Fruit fly (Drosophila melanogaster) whole organism, embryonic: ENCODE data around the gene CG31636.
A peak's percentile ranks its signal among the peaks of the same experiment; 100 is the strongest.

Experiments
- BtbVII ChIP-seq: fragments of 200-800 bp; sonication (Bioruptor generic); optimal IDR thresholded peaks from 3 replicates; lab custom pipeline; 2017; ENCODE audit warnings: missing biosample characterization, mild to moderate bottlenecking, missing genetic modification characterization
- CG10267 ChIP-seq: fragments of 200-800 bp; sonication (Bioruptor generic); optimal IDR thresholded peaks from 2 replicates; lab custom pipeline; 2018; ENCODE audit warnings: missing biosample characterization, mild to moderate bottlenecking, missing genetic modification characterization, moderate library complexity
- CG10654 ChIP-seq: fragments of 200-800 bp; sonication (Bioruptor generic); optimal IDR thresholded peaks from 2 replicates; lab custom pipeline; 2016; ENCODE audit warnings: missing biosample characterization, missing genetic modification characterization
- CG11093 ChIP-seq: fragments of 200-800 bp; sonication (Bioruptor generic); IDR thresholded peaks from 3 replicates; pipeline ENCODE4 v1.3.6; 2022; ENCODE audit warnings: missing biosample characterization, missing genetic modification characterization
- CG11398 ChIP-seq: fragments of 200-800 bp; sonication (Bioruptor generic); optimal IDR thresholded peaks from 2 replicates; lab custom pipeline; 2016; ENCODE audit warnings: missing biosample characterization, missing genetic modification characterization
- CG11560 ChIP-seq: fragments of 200-800 bp; sonication (Bioruptor generic); IDR thresholded peaks from 3 replicates; pipeline ENCODE4 v1.3.6; 2022; ENCODE audit warnings: missing biosample characterization, missing genetic modification characterization
- CG12236 ChIP-seq: fragments of 200-800 bp; sonication (Bioruptor generic); optimal IDR thresholded peaks from 2 replicates; lab custom pipeline; 2016; ENCODE audit warnings: missing biosample characterization, missing genetic modification characterization
- CG13123 ChIP-seq: fragments of 200-800 bp; sonication (Bioruptor generic); optimal IDR thresholded peaks from 2 replicates; lab custom pipeline; 2016; ENCODE audit warnings: missing biosample characterization, missing genetic modification characterization
- CG13296 ChIP-seq: fragments of 200-800 bp; sonication (Bioruptor generic); optimal IDR thresholded peaks from 3 replicates; lab custom pipeline; 2018; ENCODE audit warnings: missing biosample characterization, mild to moderate bottlenecking, missing genetic modification characterization
- CG14965 ChIP-seq: fragments of 200-800 bp; sonication (Bioruptor generic); optimal IDR thresholded peaks from 2 replicates; lab custom pipeline; 2016; ENCODE audit warnings: missing biosample characterization, missing genetic modification characterization, borderline replicate concordance
- CG17361 ChIP-seq: fragments of 200-800 bp; sonication (Bioruptor generic); IDR thresholded peaks from 3 replicates; pipeline ENCODE4 v1.3.6; 2022; ENCODE audit warnings: missing biosample characterization, missing genetic modification characterization
- CG2129 ChIP-seq: fragments of 200-800 bp; sonication (Bioruptor generic); IDR thresholded peaks from 2 replicates; pipeline ENCODE4 v1.3.6; 2022; ENCODE audit warnings: missing biosample characterization, missing genetic modification characterization; ENCODE audit not compliant: partially characterized antibody
- CG31365 ChIP-seq: fragments of 200-800 bp; sonication (Bioruptor generic); optimal IDR thresholded peaks from 2 replicates; lab custom pipeline; 2018; ENCODE audit warnings: missing biosample characterization, mild to moderate bottlenecking, missing genetic modification characterization
- CG33557 ChIP-seq: fragments of 200-800 bp; sonication (Bioruptor generic); optimal IDR thresholded peaks from 2 replicates; lab custom pipeline; 2019; ENCODE audit warnings: missing biosample characterization, mild to moderate bottlenecking, missing genetic modification characterization, moderate library complexity
- CG3995 ChIP-seq: fragments of 200-800 bp; sonication (Bioruptor generic); optimal IDR thresholded peaks from 3 replicates; lab custom pipeline; 2016; ENCODE audit warnings: missing biosample characterization, missing genetic modification characterization
- CG4730 ChIP-seq: fragments of 200-800 bp; sonication (Bioruptor generic); IDR thresholded peaks from 2 replicates; pipeline ENCODE4 v1.3.6; 2022; ENCODE audit warnings: missing biosample characterization, missing genetic modification characterization
- CG8388 ChIP-seq: fragments of 200-800 bp; sonication (Bioruptor generic); optimal IDR thresholded peaks from 2 replicates; lab custom pipeline; 2019; ENCODE audit warnings: missing biosample characterization, mild to moderate bottlenecking, missing genetic modification characterization, moderate library complexity
- CHES-1-like ChIP-seq: fragments of 200-800 bp; sonication (Bioruptor generic); optimal IDR thresholded peaks from 2 replicates; lab custom pipeline; 2016; ENCODE audit warnings: missing biosample characterization, missing genetic modification characterization
- CrebB ChIP-seq: fragments of 200-800 bp; sonication (Bioruptor generic); optimal IDR thresholded peaks from 3 replicates; lab custom pipeline; 2018; ENCODE audit warnings: missing biosample characterization, mild to moderate bottlenecking, missing genetic modification characterization
- Dref ChIP-seq: fragments of 200-800 bp; sonication (Bioruptor generic); IDR thresholded peaks from 2 replicates; pipeline ENCODE4 v1.3.6; 2022; ENCODE audit warnings: missing biosample characterization, missing genetic modification characterization
- Elba2 ChIP-seq: fragments of 200-800 bp; sonication (Bioruptor generic); optimal IDR thresholded peaks from 3 replicates; lab custom pipeline; 2016; ENCODE audit warnings: missing biosample characterization, missing genetic modification characterization
- HLH54F ChIP-seq: fragments of 200-800 bp; sonication (Bioruptor generic); optimal IDR thresholded peaks from 3 replicates; lab custom pipeline; 2016; ENCODE audit warnings: missing biosample characterization, missing genetic modification characterization
- Hmr ChIP-seq: fragments of 200-800 bp; sonication (Bioruptor generic); optimal IDR thresholded peaks from 3 replicates; lab custom pipeline; 2017; ENCODE audit warnings: mild to moderate bottlenecking, missing biosample characterization, missing genetic modification reagents, missing genetic modification characterization
- Hr39 ChIP-seq: fragments of >200 bp; optimal IDR thresholded peaks from 2 replicates; lab custom pipeline; 2017
- Jarid2 ChIP-seq: fragments of 200-800 bp; sonication (Bioruptor generic); optimal IDR thresholded peaks from 3 replicates; lab custom pipeline; 2017; ENCODE audit warnings: mild to moderate bottlenecking, missing biosample characterization, missing genetic modification reagents, missing genetic modification characterization
- Meics ChIP-seq: fragments of 200-800 bp; sonication (Bioruptor generic); optimal IDR thresholded peaks from 2 replicates; lab custom pipeline; 2017; ENCODE audit warnings: missing biosample characterization, mild to moderate bottlenecking, missing genetic modification characterization
- Poxn ChIP-seq: fragments of 200-800 bp; sonication (Bioruptor generic); IDR thresholded peaks from 2 replicates; pipeline ENCODE4 v1.3.6; 2022; ENCODE audit warnings: missing biosample characterization, missing genetic modification characterization
- Ptx1 ChIP-seq: fragments of 200-800 bp; sonication (Bioruptor generic); IDR thresholded peaks from 2 replicates; pipeline ENCODE4 v1.3.6; 2022; ENCODE audit warnings: missing biosample characterization, missing genetic modification characterization
- Sin3A ChIP-seq: fragments of >200 bp; optimal IDR thresholded peaks from 2 replicates; lab custom pipeline; 2018
- Spps ChIP-seq: fragments of 200-800 bp; sonication (Bioruptor generic); optimal IDR thresholded peaks from 2 replicates; lab custom pipeline; 2018; ENCODE audit warnings: missing biosample characterization, mild to moderate bottlenecking, missing genetic modification characterization
- TFAM ChIP-seq: fragments of 200-800 bp; sonication (Bioruptor generic); optimal IDR thresholded peaks from 2 replicates; lab custom pipeline; 2017; ENCODE audit warnings: missing biosample characterization, missing genetic modification characterization, inconsistent platforms
- al ChIP-seq: fragments of 200-800 bp; sonication (Bioruptor generic); IDR thresholded peaks from 2 replicates; pipeline ENCODE4 v1.3.6; 2022; ENCODE audit warnings: missing biosample characterization, missing genetic modification characterization
- aop ChIP-seq: fragments of 200-800 bp; sonication (Bioruptor generic); IDR thresholded peaks from 2 replicates; pipeline ENCODE4 v1.3.6; 2022; ENCODE audit warnings: missing biosample characterization, missing genetic modification characterization
- az2 ChIP-seq: fragments of 200-800 bp; sonication (Bioruptor generic); optimal IDR thresholded peaks from 3 replicates; lab custom pipeline; 2016; ENCODE audit warnings: missing biosample characterization, missing genetic modification characterization
- cad ChIP-seq: fragments of >200 bp; optimal IDR thresholded peaks from 2 replicates; lab custom pipeline; 2017; ENCODE audit warnings: missing biosample characterization, missing genetic modification characterization
- cato ChIP-seq: fragments of 200-800 bp; sonication (Bioruptor generic); optimal IDR thresholded peaks from 2 replicates; lab custom pipeline; 2016; ENCODE audit warnings: missing biosample characterization, missing genetic modification characterization, borderline replicate concordance
- caup ChIP-seq: fragments of 200-800 bp; sonication (Bioruptor generic); optimal IDR thresholded peaks from 3 replicates; lab custom pipeline; 2017; ENCODE audit warnings: missing biosample characterization, mild to moderate bottlenecking, missing genetic modification characterization, moderate library complexity; ENCODE audit not compliant: severe bottlenecking
- cg ChIP-seq: fragments of 200-800 bp; sonication (Bioruptor generic); optimal IDR thresholded peaks from 3 replicates; lab custom pipeline; 2019; ENCODE audit warnings: missing biosample characterization, mild to moderate bottlenecking, missing genetic modification characterization, moderate library complexity
- chn ChIP-seq: fragments of 200-800 bp; sonication (Bioruptor generic); optimal IDR thresholded peaks from 2 replicates; lab custom pipeline; 2016; ENCODE audit warnings: missing biosample characterization, missing genetic modification characterization
- ewg ChIP-seq: fragments of 200-800 bp; sonication (Bioruptor generic); optimal IDR thresholded peaks from 3 replicates; lab custom pipeline; 2017; ENCODE audit warnings: mild to moderate bottlenecking, missing biosample characterization, missing genetic modification reagents, missing genetic modification characterization
- fu2 ChIP-seq: fragments of 200-800 bp; sonication (Bioruptor generic); optimal IDR thresholded peaks from 2 replicates; lab custom pipeline; 2016; ENCODE audit warnings: missing biosample characterization, missing genetic modification characterization
- gce ChIP-seq: fragments of 200-800 bp; sonication (Bioruptor generic); IDR thresholded peaks from 3 replicates; pipeline ENCODE4 v1.3.6; 2022; ENCODE audit warnings: missing biosample characterization, missing genetic modification characterization
- gcm ChIP-seq: fragments of 200-800 bp; sonication (Bioruptor generic); optimal IDR thresholded peaks from 2 replicates; lab custom pipeline; 2019; ENCODE audit warnings: missing biosample characterization, mild to moderate bottlenecking, missing genetic modification characterization, moderate library complexity
- h ChIP-seq: fragments of >200 bp; optimal IDR thresholded peaks from 2 replicates; lab custom pipeline; 2017
- lmd ChIP-seq: fragments of 200-800 bp; sonication (Bioruptor generic); IDR thresholded peaks from 2 replicates; pipeline ENCODE4 v1.3.6; 2022; ENCODE audit warnings: missing biosample characterization, missing genetic modification characterization
- pfk ChIP-seq: fragments of 200-800 bp; sonication (Bioruptor generic); optimal IDR thresholded peaks from 2 replicates; lab custom pipeline; 2018; ENCODE audit warnings: missing biosample characterization, mild to moderate bottlenecking, missing genetic modification characterization, moderate library complexity
- repo ChIP-seq: fragments of 200-800 bp; sonication (Bioruptor generic); optimal IDR thresholded peaks from 2 replicates; lab custom pipeline; 2016; ENCODE audit warnings: missing biosample characterization, missing genetic modification characterization
- run ChIP-seq: fragments of 200-800 bp; sonication (Bioruptor generic); optimal IDR thresholded peaks from 3 replicates; lab custom pipeline; 2018; ENCODE audit warnings: missing biosample characterization, mild to moderate bottlenecking, missing genetic modification characterization
- salm ChIP-seq: fragments of 200-800 bp; sonication (Bioruptor generic); optimal IDR thresholded peaks from 2 replicates; lab custom pipeline; 2018; ENCODE audit warnings: missing biosample characterization, mild to moderate bottlenecking, missing genetic modification characterization
- stc ChIP-seq: fragments of 200-800 bp; sonication (Bioruptor generic); IDR thresholded peaks from 2 replicates; pipeline ENCODE4 v1.3.6; 2022; ENCODE audit warnings: missing biosample characterization, missing genetic modification characterization
- tna ChIP-seq: fragments of 200-800 bp; sonication (Bioruptor generic); IDR thresholded peaks from 2 replicates; pipeline ENCODE4 v1.3.6; 2022; ENCODE audit warnings: missing biosample characterization, missing genetic modification characterization; ENCODE audit not compliant: partially characterized antibody

The CG31636 gene

dm6 chr2L:6612477-6613004 lies 45.4 kb downstream of the CG31636 start (continued):
- TF ChIP-seq Hmr, result peak; percentile 100
- TF ChIP-seq CHES-1-like (GFP tag; lab: Kevin White, UChicago), result peak; percentile 100
- TF ChIP-seq CrebB (tag; lab: Kevin White, UChicago), result peak; percentile 100
- TF ChIP-seq gce (GFP tag; lab: Robert Waterston, UW), result peak; percentile 100
- peak; percentile 63 for TF ChIP-seq Dref (GFP tag; lab: Robert Waterston, UW)
- TF ChIP-seq CG13296 (GFP tag; lab: Kevin White, UChicago), result peak; percentile 100
- peak; percentile 100 for TF ChIP-seq run
- TF ChIP-seq Spps (tag; lab: Kevin White, UChicago), result peak; percentile 100
- TF ChIP-seq salm (tag; lab: Kevin White, UChicago), result peak; percentile 100
- peak; percentile 100 for TF ChIP-seq fu2
- peak; percentile 42; the same call in 1 of the 2 replicates for TF ChIP-seq tna (GFP tag; lab: Robert Waterston, UW)
- peak; percentile 100 for TF ChIP-seq CG10267 (tag; lab: Kevin White, UChicago)
- no peak for TF ChIP-seq Hr39
- peak; percentile 100 for TF ChIP-seq chn
- peak; percentile 100 for TF ChIP-seq CG4730
- no peak for TF ChIP-seq Sin3A (lab: Kevin White, UChicago)
- peak; percentile 100 for TF ChIP-seq az2 (GFP tag; lab: Kevin White, UChicago)
- TF ChIP-seq CG33557 (GFP tag; lab: Kevin White, UChicago), result peak; percentile 100
- TF ChIP-seq CG13123 (GFP tag; lab: Kevin White, UChicago), result peak; percentile 100
- peak; percentile 100 for TF ChIP-seq Meics (GFP tag; lab: Kevin White, UChicago)
- peak; percentile 99 for TF ChIP-seq aop
- TF ChIP-seq ewg (GFP tag; lab: Kevin White, UChicago), result peak; percentile 100
- TF ChIP-seq CG31365 (tag; lab: Kevin White, UChicago), result peak; percentile 97
- TF ChIP-seq caup (GFP tag; lab: Kevin White, UChicago), result peak; percentile 100
- TF ChIP-seq BtbVII (GFP tag; lab: Kevin White, UChicago), result peak; percentile 100
- TF ChIP-seq CG17361 (GFP tag; lab: Robert Waterston, UW), result peak; percentile 100
- TF ChIP-seq CG11398 (GFP tag; lab: Kevin White, UChicago), result peak; percentile 100
- peak; percentile 96 for TF ChIP-seq CG3995 (GFP tag; lab: Kevin White, UChicago)
- TF ChIP-seq CG11093, result peak; percentile 100
- peak; percentile 95 for TF ChIP-seq CG14965 (GFP tag; lab: Kevin White, UChicago)
- peak; percentile 5 for TF ChIP-seq cad
- TF ChIP-seq TFAM (GFP tag; lab: Kevin White, UChicago), result peak; percentile 98
- no peak for TF ChIP-seq CG2129 (GFP tag; lab: Robert Waterston, UW)
- TF ChIP-seq cato (GFP tag; lab: Kevin White, UChicago), result peak; percentile 100
- TF ChIP-seq h (lab: Kevin White, UChicago), result no peak
- peak; percentile 100 for TF ChIP-seq CG12236 (GFP tag; lab: Kevin White, UChicago)
- peak; percentile 100 for TF ChIP-seq Jarid2 (GFP tag; lab: Kevin White, UChicago)
- TF ChIP-seq pfk (GFP tag; lab: Kevin White, UChicago), result peak; percentile 90
- peak; percentile 100 for TF ChIP-seq gcm (GFP tag; lab: Kevin White, UChicago)
- TF ChIP-seq repo (GFP tag; lab: Kevin White, UChicago), result peak; percentile 100
- peak; percentile 48 for TF ChIP-seq cg (GFP tag; lab: Kevin White, UChicago)
- TF ChIP-seq CG11560 (tag; lab: Robert Waterston, UW), result peak; percentile 97
- peak; percentile 95 for TF ChIP-seq Elba2
- TF ChIP-seq stc (GFP tag; lab: Robert Waterston, UW), result peak; percentile 100
- peak; percentile 100 for TF ChIP-seq lmd (GFP tag; lab: Robert Waterston, UW)
- TF ChIP-seq CG8388, result peak; percentile 100
- peak; percentile 100 for TF ChIP-seq Ptx1 (GFP tag; lab: Robert Waterston, UW)
- peak; percentile 100 for TF ChIP-seq al
- TF ChIP-seq CG10654 (GFP tag; lab: Kevin White, UChicago), result peak; percentile 100
- peak; percentile 100 for TF ChIP-seq Poxn (GFP tag; lab: Robert Waterston, UW)
- peak; percentile 100 for TF ChIP-seq HLH54F
